Fruit fly (Drosophila melanogaster): ENCODE data around the gene Nmnat.

DNA sequence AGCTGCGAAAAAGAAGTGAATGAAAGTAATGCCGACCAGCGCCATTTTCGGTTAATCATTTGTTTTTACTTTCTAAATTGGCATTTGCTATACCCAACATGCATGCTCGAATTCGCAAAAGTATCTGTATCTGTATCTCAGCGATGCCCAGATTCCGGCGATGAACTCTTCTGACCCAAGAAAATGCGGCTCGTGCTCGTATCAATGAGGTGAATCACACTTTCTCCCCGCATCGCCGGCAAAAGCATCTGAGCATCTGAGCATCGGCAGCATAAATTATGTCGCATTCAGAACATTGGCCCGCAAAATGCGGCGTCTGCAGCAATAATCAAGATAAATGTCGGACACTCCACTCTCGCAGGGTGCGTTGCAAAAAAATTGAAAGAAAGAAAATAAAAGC, 23.9 kb downstream of the Nmnat start:
- TF ChIP-seq psq (optimal IDR thresholded peaks at IDR 0.05) (no peak), EcR (GFP tag; optimal IDR thresholded peaks at IDR 0.05) (no peak), usp (GFP tag; optimal IDR thresholded peaks at IDR 0.05) (no peak)
